Fruit fly (Drosophila melanogaster): ENCODE measurements around the gene Rev1.
A peak's percentile ranks its signal among the peaks of the same experiment; 100 is the strongest.

The Rev1 gene

DNA sequence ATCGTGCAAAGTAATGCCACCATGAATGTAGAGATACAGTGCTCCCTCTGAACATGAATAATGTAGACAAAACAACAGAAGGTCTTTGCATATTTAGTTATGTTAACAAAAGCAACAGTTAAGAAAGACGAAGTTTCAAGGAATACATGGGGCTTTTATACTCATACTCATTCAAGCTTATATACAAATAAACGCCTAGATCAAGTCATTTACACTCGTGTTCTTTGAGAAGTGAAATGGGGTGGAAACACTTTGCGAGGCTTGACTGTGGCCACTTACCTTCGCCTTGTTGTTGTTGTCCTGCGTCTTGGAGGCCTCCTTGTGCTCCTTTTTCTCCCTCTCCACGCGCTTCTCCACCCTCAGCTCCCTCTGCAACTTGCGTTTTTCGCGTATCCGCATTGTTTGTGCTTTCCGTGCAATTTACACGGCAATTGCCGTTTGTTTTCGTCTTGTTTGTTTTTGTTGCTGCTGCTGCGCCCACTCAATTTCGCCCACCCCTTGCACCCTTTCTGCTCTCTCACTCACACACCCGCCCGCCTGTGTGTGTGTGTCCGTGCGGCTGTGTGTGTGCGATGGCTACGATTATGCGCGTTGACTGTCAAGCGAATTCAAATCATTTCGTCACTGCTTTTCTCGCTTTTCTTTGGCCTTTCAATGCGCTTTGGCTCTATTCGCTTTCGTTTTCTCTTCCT is 30.7 kb downstream of the Rev1 start (continued):
- TF ChIP-seq CG17568 (GFP tag; optimal IDR thresholded peaks at IDR 0.05) (no peak), CG14441 (GFP tag; IDR thresholded peaks at IDR 0.05) (no peak), dati (GFP tag; IDR thresholded peaks at IDR 0.05) (no peak), CG4820 (GFP tag; optimal IDR thresholded peaks at IDR 0.05) (no peak), CG2199 (GFP tag; IDR thresholded peaks at IDR 0.05) (no peak), CG5180 (GFP tag; optimal IDR thresholded peaks at IDR 0.05) (no peak), Usf (GFP tag; optimal IDR thresholded peaks at IDR 0.05) (no peak), tna (GFP tag; IDR thresholded peaks at IDR 0.05; ENCODE audit: partially characterized antibody) (no peak), tap (tag; optimal IDR thresholded peaks at IDR 0.05) (no peak), wdn (GFP tag; IDR thresholded peaks at IDR 0.05) (0 out of 2 replicates have a peak, but pooled peaks have one; percentile 20), Gug (GFP tag; IDR thresholded peaks at IDR 0.05) (no peak), crc (GFP tag; optimal IDR thresholded peaks at IDR 0.05) (no peak), dysf (GFP tag; IDR thresholded peaks at IDR 0.05) (peak; percentile 43; the same call in 2 of the 3 replicates), Aef1 (GFP tag; IDR thresholded peaks at IDR 0.05) (peak; percentile 32; the same call in 1 of the 3 replicates), CG8281 (tag; optimal IDR thresholded peaks at IDR 0.05) (no peak), NK7.1 (GFP tag; optimal IDR thresholded peaks at IDR 0.05) (no peak), her (GFP tag; optimal IDR thresholded peaks at IDR 0.05) (no peak), ind (GFP tag; optimal IDR thresholded peaks at IDR 0.05) (no peak), CG6689 (GFP tag; IDR thresholded peaks at IDR 0.05) (no peak), GATAe (GFP tag; conservative IDR thresholded peaks at IDR 0.05) (0 out of 2 replicates have a peak, but pooled peaks have one; percentile 9), CG12744 (GFP tag; optimal IDR thresholded peaks at IDR 0.05) (no peak), HLH4C (GFP tag; IDR thresholded peaks at IDR 0.05; ENCODE audit: partially characterized antibody) (no peak), CG10209 (GFP tag; optimal IDR thresholded peaks at IDR 0.05) (no peak), sim (GFP tag; IDR thresholded peaks at IDR 0.05) (no peak), CG3726 (GFP tag; IDR thresholded peaks at IDR 0.05) (no peak), otp (GFP tag; IDR thresholded peaks at IDR 0.05) (no peak), CG13296 (GFP tag; optimal IDR thresholded peaks at IDR 0.05) (no peak), CG11085 (GFP tag; IDR thresholded peaks at IDR 0.05) (no peak), CG1233 (GFP tag; optimal IDR thresholded peaks at IDR 0.05) (no peak), chm (GFP tag; IDR thresholded peaks at IDR 0.05) (no peak), CG14710 (tag; optimal IDR thresholded peaks at IDR 0.05) (no peak), slbo (GFP tag; IDR thresholded peaks at IDR 0.05) (peak; percentile 36), nerfin-1 (tag; optimal IDR thresholded peaks at IDR 0.05) (no peak), CG9215 (GFP tag; IDR thresholded peaks at IDR 0.05) (no peak), CG17802 (tag; optimal IDR thresholded peaks at IDR 0.05) (no peak), zen (tag; optimal IDR thresholded peaks at IDR 0.05) (no peak), Abd-B (GFP tag; optimal IDR thresholded peaks at IDR 0.05) (no peak), ttk (GFP tag; IDR thresholded peaks at IDR 0.05) (no peak), btn (GFP tag; optimal IDR thresholded peaks at IDR 0.05) (no peak), dmrt99B (tag; optimal IDR thresholded peaks at IDR 0.05) (no peak), repo (GFP tag; optimal IDR thresholded peaks at IDR 0.05) (no peak), sr (GFP tag; IDR thresholded peaks at IDR 0.05) (peak; percentile 90), Trl (optimal IDR thresholded peaks at IDR 0.05) (no peak), Trl (GFP tag; optimal IDR thresholded peaks at IDR 0.05) (no peak), zfh2 (GFP tag; optimal IDR thresholded peaks at IDR 0.05) (no peak), CG4360 (GFP tag; IDR thresholded peaks at IDR 0.05) (peak; percentile 87), CG5245 (GFP tag; optimal IDR thresholded peaks at IDR 0.05) (no peak), gsb (GFP tag; IDR thresholded peaks at IDR 0.05) (no peak), chn (GFP tag; optimal IDR thresholded peaks at IDR 0.05) (peak; percentile 19), CG1832 (GFP tag; optimal IDR thresholded peaks at IDR 0.05) (no peak), CG17359 (tag; optimal IDR thresholded peaks at IDR 0.05) (no peak), ftz-f1 (GFP tag; optimal IDR thresholded peaks at IDR 0.05) (no peak)
